Worm (Caenorhabditis elegans) whole organism, early embryonic: Measurements from ENCODE around the gene tsp-6.

ENCODE experiments used
- B0310.2 ChIP-seq: sonication (generic microtip); optimal IDR thresholded peaks from 2 replicates; lab custom pipeline; 2016; ENCODE audit warnings: mild to moderate bottlenecking, missing genetic modification characterization, missing compliant biosample characterization
- F13C5.2 ChIP-seq: sonication (generic microtip); optimal IDR thresholded peaks from 2 replicates; lab custom pipeline; 2017; ENCODE audit warnings: mild to moderate bottlenecking, missing genetic modification characterization, inconsistent platforms, missing compliant biosample characterization
- aly-1 ChIP-seq: sonication (generic microtip); optimal IDR thresholded peaks from 2 replicates; lab custom pipeline; 2016; ENCODE audit warnings: missing genetic modification characterization, missing compliant biosample characterization
- ama-1 ChIP-seq: fragments of 150-350 bp; optimal IDR thresholded peaks from 2 replicates; lab custom pipeline; 2014
- ceh-13 ChIP-seq: fragments of 200-800 bp; sonication (Bioruptor generic); optimal IDR thresholded peaks from 2 replicates; lab custom pipeline; 2018; ENCODE audit warnings: mild to moderate bottlenecking, missing genetic modification characterization, missing compliant biosample characterization
- ceh-36 ChIP-seq: sonication (generic microtip); optimal IDR thresholded peaks from 2 replicates; lab custom pipeline; 2016; ENCODE audit warnings: missing genetic modification characterization, inconsistent platforms, missing compliant biosample characterization
- ets-7 ChIP-seq: sonication (generic microtip); optimal IDR thresholded peaks from 2 replicates; lab custom pipeline; 2016; ENCODE audit warnings: missing genotype, missing genetic modification characterization, missing compliant biosample characterization
- flt-1 ChIP-seq: fragments of 200-800 bp; sonication (Bioruptor generic); IDR thresholded peaks from 2 replicates; pipeline ENCODE4 v1.3.6; 2022; ENCODE audit warnings: missing genetic modification characterization, missing compliant biosample characterization
- hmbx-1 ChIP-seq: sonication (generic microtip); optimal IDR thresholded peaks from 2 replicates; lab custom pipeline; 2016; ENCODE audit warnings: mild to moderate bottlenecking, missing genetic modification characterization, missing compliant biosample characterization
- hmg-4 ChIP-seq: fragments of 200-800 bp; sonication (Bioruptor generic); optimal IDR thresholded peaks from 2 replicates; lab custom pipeline; 2018; ENCODE audit warnings: mild to moderate bottlenecking, missing genetic modification characterization, missing compliant biosample characterization
- hnd-1 ChIP-seq: sonication (generic microtip); optimal IDR thresholded peaks from 2 replicates; lab custom pipeline; 2016; ENCODE audit warnings: missing genetic modification characterization, missing compliant biosample characterization
- pes-1 ChIP-seq: fragments of 200-800 bp; sonication (Bioruptor generic); IDR thresholded peaks from 2 replicates; pipeline ENCODE4 v1.3.6; 2022; ENCODE audit warnings: missing genetic modification reagents, missing genetic modification characterization, missing compliant biosample characterization
- scrt-1 ChIP-seq: fragments of 200-800 bp; sonication (Bioruptor generic); IDR thresholded peaks from 2 replicates; pipeline ENCODE4 v1.3.6; 2022; ENCODE audit warnings: missing genetic modification characterization, missing compliant biosample characterization
- sea-1 ChIP-seq: fragments of 200-800 bp; sonication (Bioruptor generic); conservative IDR thresholded peaks from 2 replicates; pipeline ENCODE4 v1.3.6; 2022; ENCODE audit warnings: missing genetic modification characterization, missing compliant biosample characterization
- tbx-11 ChIP-seq: fragments of 200-800 bp; sonication (Bioruptor generic); IDR thresholded peaks from 2 replicates; pipeline ENCODE4 v1.3.6; 2022; ENCODE audit warnings: missing genetic modification characterization, missing compliant biosample characterization
- tbx-37 ChIP-seq: fragments of 200-800 bp; sonication (Bioruptor generic); conservative IDR thresholded peaks from 2 replicates; pipeline ENCODE4 v1.3.6; 2022; ENCODE audit warnings: missing genetic modification reagents, missing genetic modification characterization, missing compliant biosample characterization
- tra-4 ChIP-seq: sonication (generic microtip); optimal IDR thresholded peaks from 2 replicates; lab custom pipeline; 2017; ENCODE audit warnings: missing genetic modification characterization, missing compliant biosample characterization

tsp-6 gene

ce11 chrX:2836770-2837169 is 16.5 kb downstream of the tsp-6 start:
- TF ChIP-seq aly-1 (tag; lab: Kevin White, UChicago) = no peak
- no peak for TF ChIP-seq pes-1 (GFP tag; lab: Robert Waterston, UW)
- TF ChIP-seq ceh-36 = no peak
- TF ChIP-seq tbx-11 = no peak
- no peak for TF ChIP-seq B0310.2 (tag; lab: Kevin White, UChicago)
- TF ChIP-seq scrt-1 (GFP tag; lab: Robert Waterston, UW) = no peak
- TF ChIP-seq hmbx-1 = no peak
- TF ChIP-seq ama-1 (lab: Kevin White, UChicago) = no peak
- TF ChIP-seq ceh-13 (GFP tag; lab: Kevin White, UChicago) = no peak

- TF ChIP-seq flt-1 (GFP tag; lab: Robert Waterston, UW) (no peak), scrt-1 (GFP tag; lab: Robert Waterston, UW) (no peak), tra-4 (no peak), pes-1 (GFP tag; lab: Robert Waterston, UW) (no peak), ets-7 (tag; lab: Kevin White, UChicago) (no peak), ama-1 (lab: Kevin White, UChicago) (no peak), ceh-36 (no peak), F13C5.2 (tag; lab: Kevin White, UChicago) (no peak), sea-1 (GFP tag; lab: Robert Waterston, UW) (no peak), hmbx-1 (no peak)
Observed at ce11 chrX:2837477-2837876, 17.2 kb downstream of the tsp-6 start.

- TF ChIP-seq ceh-36 = no peak
- TF ChIP-seq tbx-37 = no peak
Observed at ce11 chrX:2838619-2839018, 18.4 kb downstream of the tsp-6 start.

ce11 chrX:2840287-2840686 is 20.0 kb downstream of the tsp-6 start, which contains the start of gene Y71H10B.1:
Gene Y71H10B.1 (minus strand): TSS chrX:2840292.
- TF ChIP-seq flt-1 (GFP tag; lab: Robert Waterston, UW) (no peak), scrt-1 (GFP tag; lab: Robert Waterston, UW) (no peak), pes-1 (GFP tag; lab: Robert Waterston, UW) (no peak), ceh-36 (no peak), ama-1 (lab: Kevin White, UChicago) (no peak), ceh-13 (GFP tag; lab: Kevin White, UChicago) (no peak), B0310.2 (tag; lab: Kevin White, UChicago) (no peak), ets-7 (tag; lab: Kevin White, UChicago) (no peak), F13C5.2 (tag; lab: Kevin White, UChicago) (no peak), aly-1 (tag; lab: Kevin White, UChicago) (no peak), tbx-37 (no peak), sea-1 (GFP tag; lab: Robert Waterston, UW) (no peak), hnd-1 (no peak), hmg-4 (no peak), tra-4 (no peak), tbx-11 (no peak)

- TF ChIP-seq B0310.2 (tag; lab: Kevin White, UChicago) (no peak), tbx-37 (no peak), sea-1 (GFP tag; lab: Robert Waterston, UW) (no peak), aly-1 (tag; lab: Kevin White, UChicago) (no peak), ets-7 (tag; lab: Kevin White, UChicago) (no peak), ceh-36 (no peak), hmg-4 (no peak), pes-1 (GFP tag; lab: Robert Waterston, UW) (no peak), hmbx-1 (no peak), ceh-13 (GFP tag; lab: Kevin White, UChicago) (no peak), hnd-1 (no peak), flt-1 (GFP tag; lab: Robert Waterston, UW) (no peak), F13C5.2 (tag; lab: Kevin White, UChicago) (no peak), tbx-11 (no peak), ama-1 (lab: Kevin White, UChicago) (no peak), tra-4 (no peak), scrt-1 (GFP tag; lab: Robert Waterston, UW) (no peak)
Observed at ce11 chrX:2841754-2842153, 21.5 kb downstream of the tsp-6 start.

- TF ChIP-seq tbx-11 (no peak), sea-1 (GFP tag; lab: Robert Waterston, UW) (no peak), pes-1 (GFP tag; lab: Robert Waterston, UW) (no peak)
Observed at ce11 chrX:2843508-2843907, 23.3 kb downstream of the tsp-6 start.

ce11 chrX:2852388-2852908 is 32.2 kb downstream of the tsp-6 start, which contains the start of gene kin-29:
Gene kin-29 (minus strand): TSS chrX:2852438.
- TF ChIP-seq aly-1 (tag; lab: Kevin White, UChicago) (peak; percentile 85), ama-1 (lab: Kevin White, UChicago) (no peak), hnd-1 (peak; percentile 12), flt-1 (GFP tag; lab: Robert Waterston, UW) (peak; percentile 3; the same call in 1 of the 2 replicates), hmg-4 (peak; percentile 94), scrt-1 (GFP tag; lab: Robert Waterston, UW) (peak; percentile 38; the same call in 1 of the 2 replicates), tbx-37 (no peak), hmbx-1 (no peak), tbx-11 (no peak), tra-4 (peak; percentile 50), ceh-13 (GFP tag; lab: Kevin White, UChicago) (no peak), sea-1 (GFP tag; lab: Robert Waterston, UW) (no peak), ceh-36 (no peak), F13C5.2 (tag; lab: Kevin White, UChicago) (peak; percentile 82), ets-7 (tag; lab: Kevin White, UChicago) (no peak)

- TF ChIP-seq tbx-11 = no peak
- no peak for TF ChIP-seq pes-1 (GFP tag; lab: Robert Waterston, UW)
- no peak for TF ChIP-seq tra-4
- no peak for TF ChIP-seq F13C5.2 (tag; lab: Kevin White, UChicago)
Observed at ce11 chrX:2853963-2854362, 33.7 kb downstream of the tsp-6 start.
